Fruit fly (Drosophila melanogaster) whole organism, embryonic: ENCODE measurements around the gene stac.
A peak's percentile ranks its signal among the peaks of the same experiment; 100 is the strongest.

ENCODE experiments used
- Blimp-1 ChIP-seq: fragments of 200-800 bp; sonication (Bioruptor generic); optimal IDR thresholded peaks from 3 replicates; lab custom pipeline; 2018; ENCODE audit warnings: missing biosample characterization, missing genetic modification characterization, mild to moderate bottlenecking, moderate library complexity, missing genetic modification reagents
- CG10209 ChIP-seq: fragments of 200-800 bp; sonication (Bioruptor generic); optimal IDR thresholded peaks from 3 replicates; lab custom pipeline; 2017; ENCODE audit warnings: missing biosample characterization, mild to moderate bottlenecking, missing genetic modification characterization, missing genetic modification reagents
- CG10431 ChIP-seq: fragments of 200-800 bp; sonication (Bioruptor generic); optimal IDR thresholded peaks from 3 replicates; lab custom pipeline; 2018; ENCODE audit warnings: missing biosample characterization, mild to moderate bottlenecking, missing genetic modification characterization
- CG11093 ChIP-seq: fragments of 200-800 bp; sonication (Bioruptor generic); IDR thresholded peaks from 3 replicates; pipeline ENCODE4 v1.3.6; 2022; ENCODE audit warnings: missing biosample characterization, missing genetic modification characterization
- CG11696 ChIP-seq: fragments of 200-800 bp; sonication (Bioruptor generic); IDR thresholded peaks from 2 replicates; pipeline ENCODE4 v1.3.6; 2022; ENCODE audit warnings: missing biosample characterization, missing genetic modification characterization
- CG1647 ChIP-seq: fragments of 200-800 bp; sonication (Bioruptor generic); optimal IDR thresholded peaks from 3 replicates; lab custom pipeline; 2016; ENCODE audit warnings: missing biosample characterization, missing genetic modification characterization
- CG18599 ChIP-seq: fragments of 200-800 bp; sonication (Bioruptor generic); optimal IDR thresholded peaks from 3 replicates; lab custom pipeline; 2017; ENCODE audit warnings: missing biosample characterization, missing genetic modification characterization, mild to moderate bottlenecking, moderate library complexity, missing genetic modification reagents
- CG2678 ChIP-seq: fragments of 200-800 bp; sonication (Bioruptor generic); optimal IDR thresholded peaks from 3 replicates; lab custom pipeline; 2019; ENCODE audit warnings: missing biosample characterization, mild to moderate bottlenecking, missing genetic modification characterization, moderate library complexity
- CG32767 ChIP-seq: fragments of 200-800 bp; sonication (Bioruptor generic); IDR thresholded peaks from 2 replicates; pipeline ENCODE4 v1.3.6; 2022; ENCODE audit warnings: missing biosample characterization, missing genetic modification characterization
- CG3407 ChIP-seq: fragments of 200-800 bp; sonication (Bioruptor generic); optimal IDR thresholded peaks from 2 replicates; lab custom pipeline; 2018; ENCODE audit warnings: missing biosample characterization, mild to moderate bottlenecking, missing genetic modification characterization
- CG4328 ChIP-seq: fragments of 200-800 bp; sonication (Bioruptor generic); optimal IDR thresholded peaks from 3 replicates; lab custom pipeline; 2017; ENCODE audit warnings: missing biosample characterization, missing genetic modification reagents, missing genetic modification characterization
- CG4617 ChIP-seq: fragments of 200-800 bp; sonication (Bioruptor generic); optimal IDR thresholded peaks from 3 replicates; lab custom pipeline; 2016; ENCODE audit warnings: missing biosample characterization, missing genetic modification characterization, borderline replicate concordance
- CG4854 ChIP-seq: fragments of 200-800 bp; sonication (Bioruptor generic); optimal IDR thresholded peaks from 2 replicates; lab custom pipeline; 2016; ENCODE audit warnings: missing biosample characterization, missing genetic modification characterization, inconsistent platforms
- CG8924 ChIP-seq: fragments of 200-800 bp; optimal IDR thresholded peaks from 3 replicates; lab custom pipeline; 2019; ENCODE audit warnings: missing biosample characterization, mild to moderate bottlenecking, missing genetic modification characterization, moderate library complexity
- CG9727 ChIP-seq: fragments of 200-800 bp; sonication (Bioruptor generic); optimal IDR thresholded peaks from 3 replicates; lab custom pipeline; 2017; ENCODE audit warnings: missing biosample characterization, mild to moderate bottlenecking, missing genetic modification characterization
- CTCF ChIP-seq: fragments of 200-800 bp; sonication (Bioruptor generic); optimal IDR thresholded peaks from 2 replicates; lab custom pipeline; 2017; ENCODE audit warnings: missing biosample characterization, mild to moderate bottlenecking, missing genetic modification characterization, moderate library complexity
- Chrac-16 ChIP-seq: fragments of 200-800 bp; sonication (Bioruptor generic); optimal IDR thresholded peaks from 3 replicates; lab custom pipeline; 2016; ENCODE audit warnings: missing biosample characterization, missing genetic modification characterization
- CkIIα-i1 ChIP-seq: fragments of 200-800 bp; sonication (Bioruptor generic); IDR thresholded peaks from 2 replicates; pipeline ENCODE4 v1.3.6; 2022; ENCODE audit warnings: missing biosample characterization, missing genetic modification characterization
- CrebB ChIP-seq: fragments of 200-800 bp; sonication (Bioruptor generic); optimal IDR thresholded peaks from 3 replicates; lab custom pipeline; 2018; ENCODE audit warnings: missing biosample characterization, mild to moderate bottlenecking, missing genetic modification characterization
- D ChIP-seq, 2 experiments: fragments of 200-800 bp in 1 of 2; fragments of >200 bp in 1 of 2; sonication (Bioruptor generic) in 1 of 2; optimal IDR thresholded peaks; 2 replicates in 1 of 2; 3 replicates in 1 of 2; lab custom pipeline; 2017; ENCODE audit warnings: mild to moderate bottlenecking in 1 of 2, missing biosample characterization in 1 of 2, missing genetic modification characterization in 1 of 2, missing genetic modification reagents in 1 of 2
- D19A ChIP-seq: fragments of 200-800 bp; optimal IDR thresholded peaks from 3 replicates; lab custom pipeline; 2019; ENCODE audit warnings: missing biosample characterization, mild to moderate bottlenecking, missing genetic modification characterization, moderate library complexity
- Dbx ChIP-seq: fragments of 200-800 bp; sonication (Bioruptor generic); IDR thresholded peaks from 3 replicates; pipeline ENCODE4 v1.3.6; 2022; ENCODE audit warnings: missing biosample characterization, missing genetic modification characterization
- HLH3B ChIP-seq: fragments of 200-800 bp; sonication (Bioruptor generic); IDR thresholded peaks from 2 replicates; pipeline ENCODE4 v1.3.6; 2022; ENCODE audit warnings: missing biosample characterization, missing genetic modification characterization
- Jarid2 ChIP-seq: fragments of 200-800 bp; sonication (Bioruptor generic); optimal IDR thresholded peaks from 3 replicates; lab custom pipeline; 2017; ENCODE audit warnings: mild to moderate bottlenecking, missing biosample characterization, missing genetic modification reagents, missing genetic modification characterization
- Lhr ChIP-seq: fragments of 200-800 bp; sonication (Bioruptor generic); optimal IDR thresholded peaks from 3 replicates; lab custom pipeline; 2017; ENCODE audit warnings: mild to moderate bottlenecking, missing biosample characterization, missing genetic modification reagents, missing genetic modification characterization
- MBD-R2 ChIP-seq: fragments of 200-800 bp; sonication (Bioruptor generic); IDR thresholded peaks from 2 replicates; pipeline ENCODE4 v1.3.6; 2022; ENCODE audit warnings: missing biosample characterization, missing genetic modification characterization
- Pdp1 ChIP-seq, 2 experiments: fragments of 200-800 bp; sonication (Bioruptor generic); optimal IDR thresholded peaks; 3 replicates each; lab custom pipeline; 2016; ENCODE audit warnings: missing biosample characterization in 2 of 2, missing genetic modification characterization in 2 of 2, mild to moderate bottlenecking in 1 of 2, moderate library complexity in 1 of 2
- Scr ChIP-seq: fragments of 200-800 bp; sonication (Bioruptor generic); IDR thresholded peaks from 2 replicates; pipeline ENCODE4 v1.3.6; 2022; ENCODE audit warnings: missing biosample characterization, missing genetic modification characterization; ENCODE audit not compliant: partially characterized antibody
- Vsx1 ChIP-seq: fragments of 200-800 bp; sonication (Bioruptor generic); optimal IDR thresholded peaks from 2 replicates; lab custom pipeline; 2017; ENCODE audit warnings: missing biosample characterization, mild to moderate bottlenecking, missing genetic modification characterization, missing genetic modification reagents
- aop ChIP-seq: fragments of 200-800 bp; sonication (Bioruptor generic); IDR thresholded peaks from 2 replicates; pipeline ENCODE4 v1.3.6; 2022; ENCODE audit warnings: missing biosample characterization, missing genetic modification characterization
- ci ChIP-seq: fragments of 200-800 bp; sonication (Bioruptor generic); IDR thresholded peaks from 3 replicates; pipeline ENCODE4 v1.3.6; 2022; ENCODE audit warnings: missing biosample characterization, missing genetic modification characterization
- cwo ChIP-seq: fragments of 200-800 bp; sonication (Bioruptor generic); optimal IDR thresholded peaks from 3 replicates; lab custom pipeline; 2017; ENCODE audit warnings: missing biosample characterization, missing genetic modification characterization, mild to moderate bottlenecking, moderate library complexity, missing genetic modification reagents
- esg ChIP-seq: fragments of 200-800 bp; sonication (Bioruptor generic); conservative IDR thresholded peaks from 2 replicates; pipeline ENCODE4 v1.3.6; 2022; ENCODE audit warnings: missing biosample characterization, missing genetic modification characterization
- eyg ChIP-seq: fragments of 200-800 bp; sonication (Bioruptor generic); optimal IDR thresholded peaks from 3 replicates; lab custom pipeline; 2016; ENCODE audit warnings: missing biosample characterization, missing genetic modification characterization
- fd3F ChIP-seq: fragments of 200-800 bp; sonication (Bioruptor generic); optimal IDR thresholded peaks from 2 replicates; lab custom pipeline; 2018; ENCODE audit warnings: missing biosample characterization, mild to moderate bottlenecking, missing genetic modification characterization, moderate library complexity
- h ChIP-seq: fragments of >200 bp; optimal IDR thresholded peaks from 2 replicates; lab custom pipeline; 2017
- kah ChIP-seq: fragments of 200-800 bp; sonication (Bioruptor generic); optimal IDR thresholded peaks from 2 replicates; lab custom pipeline; 2018; ENCODE audit warnings: missing biosample characterization, mild to moderate bottlenecking, missing genetic modification characterization
- kni ChIP-seq: fragments of 200-800 bp; sonication (Bioruptor generic); optimal IDR thresholded peaks from 3 replicates; lab custom pipeline; 2017; ENCODE audit warnings: mild to moderate bottlenecking, missing biosample characterization, missing genetic modification reagents, missing genetic modification characterization
- lmd ChIP-seq: fragments of 200-800 bp; sonication (Bioruptor generic); IDR thresholded peaks from 2 replicates; pipeline ENCODE4 v1.3.6; 2022; ENCODE audit warnings: missing biosample characterization, missing genetic modification characterization
- pho ChIP-seq: fragments of 200-800 bp; sonication (Bioruptor generic); optimal IDR thresholded peaks from 2 replicates; lab custom pipeline; 2016; ENCODE audit warnings: missing biosample characterization, missing genetic modification characterization
- pita ChIP-seq: fragments of 200-800 bp; sonication (Bioruptor generic); optimal IDR thresholded peaks from 2 replicates; lab custom pipeline; 2017; ENCODE audit warnings: missing biosample characterization, mild to moderate bottlenecking, missing genetic modification characterization
- pnt ChIP-seq: fragments of 200-800 bp; sonication (Bioruptor generic); optimal IDR thresholded peaks from 3 replicates; lab custom pipeline; 2016; ENCODE audit warnings: missing biosample characterization, missing genetic modification characterization
- sr ChIP-seq: fragments of 200-800 bp; sonication (Bioruptor generic); IDR thresholded peaks from 3 replicates; pipeline ENCODE4 v1.3.6; 2022; ENCODE audit warnings: missing biosample characterization, missing genetic modification characterization
- tgo ChIP-seq: fragments of 200-800 bp; sonication (Bioruptor generic); IDR thresholded peaks from 3 replicates; pipeline ENCODE4 v1.3.6; 2022; ENCODE audit warnings: missing biosample characterization, missing genetic modification characterization
- tin ChIP-seq: fragments of 200-800 bp; sonication (Bioruptor generic); optimal IDR thresholded peaks from 3 replicates; lab custom pipeline; 2016; ENCODE audit warnings: missing biosample characterization, missing genetic modification characterization
- tll ChIP-seq, 2 experiments: fragments of 200-800 bp in 1 of 2; fragments of >200 bp in 1 of 2; sonication (Bioruptor generic) in 1 of 2; optimal IDR thresholded peaks; 2 replicates each; lab custom pipeline; 2017 to 2019; ENCODE audit warnings: missing biosample characterization in 2 of 2, missing genetic modification characterization in 2 of 2, mild to moderate bottlenecking in 1 of 2, moderate library complexity in 1 of 2
- vvl ChIP-seq: fragments of 200-800 bp; sonication (Bioruptor generic); IDR thresholded peaks from 2 replicates; pipeline ENCODE4 v1.3.6; 2022; ENCODE audit warnings: missing biosample characterization, missing genetic modification characterization
- z ChIP-seq: fragments of 200-800 bp; sonication (Bioruptor generic); IDR thresholded peaks from 3 replicates; pipeline ENCODE4 v1.3.6; 2022; ENCODE audit warnings: missing biosample characterization, missing genetic modification characterization
- zen ChIP-seq: fragments of 200-800 bp; sonication (Bioruptor generic); optimal IDR thresholded peaks from 3 replicates; lab custom pipeline; 2018; ENCODE audit warnings: missing biosample characterization, mild to moderate bottlenecking, missing genetic modification characterization, moderate library complexity

The stac gene

dm6 chr3R:25024895-25025557 lies 31.1 kb upstream of the stac start, which contains the start of the genes EMC6 and Hr96 (continued):
- TF ChIP-seq CG10431 (GFP tag; lab: Kevin White, UChicago) (peak; percentile 63), CG1647 (GFP tag; lab: Kevin White, UChicago) (peak; percentile 93), CG11696 (GFP tag; lab: Robert Waterston, UW) (peak; percentile 81), lmd (GFP tag; lab: Robert Waterston, UW) (peak; percentile 92), CG11093 (GFP tag; lab: Robert Waterston, UW) (peak; percentile 75; the same call in 2 of the 3 replicates), fd3F (GFP tag; lab: Kevin White, UChicago) (peak; percentile 91), tin (peak; percentile 94), eyg (GFP tag; lab: Kevin White, UChicago) (peak; percentile 88), CkIIα-i1 (GFP tag; lab: Robert Waterston, UW) (peak; percentile 45; the same call in 1 of the 2 replicates), CG18599 (GFP tag; lab: Kevin White, UChicago) (peak; percentile 96), kah (peak; percentile 71), Lhr (GFP tag; lab: Kevin White, UChicago) (peak; percentile 78), D (optimal IDR thresholded peaks at IDR 0.05; lab: Kevin White, UChicago) (no peak), D (GFP tag; optimal IDR thresholded peaks at IDR 0.05; lab: Kevin White, UChicago) (peak; percentile 82), ci (GFP tag; lab: Robert Waterston, UW) (peak; percentile 95), pho (GFP tag; lab: Kevin White, UChicago) (peak; percentile 96), Chrac-16 (GFP tag; lab: Kevin White, UChicago) (peak; percentile 96), Jarid2 (GFP tag; lab: Kevin White, UChicago) (no peak), CG10209 (GFP tag; lab: Kevin White, UChicago) (peak; percentile 90), CG3407 (GFP tag; lab: Kevin White, UChicago) (peak; percentile 70), esg (peak; percentile 88), CG9727 (GFP tag; lab: Kevin White, UChicago) (peak; percentile 93), sr (GFP tag; lab: Robert Waterston, UW) (peak; percentile 73; the same call in 2 of the 3 replicates), z (peak; percentile 7; the same call in 1 of the 3 replicates), zen (tag; lab: Kevin White, UChicago) (peak; percentile 94), pita (GFP tag; lab: Kevin White, UChicago) (no peak), HLH3B (GFP tag; lab: Robert Waterston, UW) (peak; percentile 92), CG4617 (GFP tag; lab: Kevin White, UChicago) (peak; percentile 99), Vsx1 (peak; percentile 92), tgo (GFP tag; lab: Robert Waterston, UW) (peak; percentile 92), Dbx (GFP tag; lab: Robert Waterston, UW) (peak; percentile 96), CrebB (tag; lab: Kevin White, UChicago) (peak; percentile 92), kni (peak; percentile 76), Blimp-1 (GFP tag; lab: Kevin White, UChicago) (peak; percentile 89), D19A (tag; lab: Kevin White, UChicago) (no peak), CG2678 (tag; lab: Kevin White, UChicago) (peak; percentile 93), h (lab: Kevin White, UChicago) (no peak), MBD-R2 (GFP tag; lab: Robert Waterston, UW) (peak; percentile 97), vvl (GFP tag; lab: Robert Waterston, UW) (peak; percentile 96), Pdp1 (GFP tag; optimal IDR thresholded peaks at IDR 0.05; lab: Kevin White, UChicago) (peak; percentile 93 to 94), pnt (GFP tag; lab: Kevin White, UChicago) (peak; percentile 83), CG4854 (GFP tag; lab: Kevin White, UChicago) (no peak), CG32767 (peak; percentile 87), tll (GFP tag; optimal IDR thresholded peaks at IDR 0.05; lab: Kevin White, UChicago) (peak in 1 of 2 experiments; percentile 34), CG4328 (GFP tag; lab: Kevin White, UChicago) (peak; percentile 87), aop (GFP tag; lab: Robert Waterston, UW) (peak; percentile 84), CTCF (GFP tag; lab: Kevin White, UChicago) (peak; percentile 54), Scr (GFP tag; lab: Robert Waterston, UW) (peak; percentile 69), CG8924 (tag; lab: Kevin White, UChicago) (peak; percentile 93), cwo (GFP tag; lab: Kevin White, UChicago) (peak; percentile 82)
